Fruit fly (Drosophila melanogaster) whole organism, embryonic: ENCODE data around the gene CG31675.

Source experiments
- Atf6 ChIP-seq: fragments of 200-800 bp; sonication (Bioruptor generic); IDR thresholded peaks from 2 replicates; pipeline ENCODE4 v1.3.6; 2022; ENCODE audit warnings: missing biosample characterization, missing genetic modification characterization
- B-H1 ChIP-seq: fragments of 200-800 bp; sonication (Bioruptor generic); IDR thresholded peaks from 3 replicates; pipeline ENCODE4 v1.3.6; 2022; ENCODE audit warnings: missing biosample characterization, missing genetic modification characterization
- CG11560 ChIP-seq: fragments of 200-800 bp; sonication (Bioruptor generic); IDR thresholded peaks from 3 replicates; pipeline ENCODE4 v1.3.6; 2022; ENCODE audit warnings: missing biosample characterization, missing genetic modification characterization
- CG15073 ChIP-seq: fragments of 200-800 bp; sonication (Bioruptor generic); optimal IDR thresholded peaks from 2 replicates; lab custom pipeline; 2016; ENCODE audit warnings: missing biosample characterization, missing genetic modification characterization
- CG15601 ChIP-seq: fragments of 200-800 bp; sonication (Bioruptor generic); optimal IDR thresholded peaks from 3 replicates; lab custom pipeline; 2019; ENCODE audit warnings: missing biosample characterization, mild to moderate bottlenecking, missing genetic modification characterization, moderate library complexity
- CG2889 ChIP-seq: fragments of 200-800 bp; sonication (Bioruptor generic); IDR thresholded peaks from 3 replicates; pipeline ENCODE4 v1.3.6; 2022; ENCODE audit warnings: missing biosample characterization, missing genetic modification characterization
- CG3065 ChIP-seq: fragments of 200-800 bp; sonication (Bioruptor generic); optimal IDR thresholded peaks from 2 replicates; lab custom pipeline; 2016; ENCODE audit warnings: missing biosample characterization, missing genetic modification characterization
- CG33213 ChIP-seq: fragments of 200-800 bp; sonication (Bioruptor generic); optimal IDR thresholded peaks from 3 replicates; lab custom pipeline; 2016; ENCODE audit warnings: missing biosample characterization, missing genetic modification characterization
- CG33557 ChIP-seq: fragments of 200-800 bp; sonication (Bioruptor generic); optimal IDR thresholded peaks from 2 replicates; lab custom pipeline; 2019; ENCODE audit warnings: missing biosample characterization, mild to moderate bottlenecking, missing genetic modification characterization, moderate library complexity
- CG4730 ChIP-seq: fragments of 200-800 bp; sonication (Bioruptor generic); IDR thresholded peaks from 2 replicates; pipeline ENCODE4 v1.3.6; 2022; ENCODE audit warnings: missing biosample characterization, missing genetic modification characterization
- CG4854 ChIP-seq: fragments of 200-800 bp; sonication (Bioruptor generic); optimal IDR thresholded peaks from 2 replicates; lab custom pipeline; 2016; ENCODE audit warnings: missing biosample characterization, missing genetic modification characterization, inconsistent platforms
- CG6791 ChIP-seq: fragments of 200-800 bp; sonication (Bioruptor generic); IDR thresholded peaks from 3 replicates; pipeline ENCODE4 v1.3.6; 2022; ENCODE audit warnings: missing biosample characterization, missing genetic modification characterization; ENCODE audit not compliant: partially characterized antibody
- CG6813 ChIP-seq: fragments of 200-800 bp; sonication (Bioruptor generic); optimal IDR thresholded peaks from 2 replicates; lab custom pipeline; 2017; ENCODE audit warnings: missing biosample characterization, missing genetic modification characterization, mild to moderate bottlenecking, moderate library complexity, missing genetic modification reagents
- CG7556 ChIP-seq: fragments of 200-800 bp; sonication (Bioruptor generic); optimal IDR thresholded peaks from 2 replicates; lab custom pipeline; 2017; ENCODE audit warnings: missing biosample characterization, mild to moderate bottlenecking, missing genetic modification characterization
- Dref ChIP-seq: fragments of 200-800 bp; sonication (Bioruptor generic); IDR thresholded peaks from 2 replicates; pipeline ENCODE4 v1.3.6; 2022; ENCODE audit warnings: missing biosample characterization, missing genetic modification characterization
- E2f2 ChIP-seq: fragments of 200-800 bp; sonication (Bioruptor generic); IDR thresholded peaks from 2 replicates; pipeline ENCODE4 v1.3.6; 2022; ENCODE audit warnings: missing biosample characterization, missing genetic modification characterization
- Ets65A ChIP-seq: fragments of 200-800 bp; sonication (Bioruptor generic); peaks from one replicate; lab custom pipeline; 2016; ENCODE audit warnings: missing biosample characterization, missing genetic modification characterization
- Fer1 ChIP-seq: fragments of 200-800 bp; sonication (Bioruptor generic); optimal IDR thresholded peaks from 2 replicates; lab custom pipeline; 2017; ENCODE audit warnings: missing biosample characterization, mild to moderate bottlenecking, missing genetic modification characterization
- Max ChIP-seq: fragments of 200-800 bp; sonication (Bioruptor generic); optimal IDR thresholded peaks from 2 replicates; lab custom pipeline; 2016; ENCODE audit warnings: missing biosample characterization, mild to moderate bottlenecking, missing genetic modification characterization
- Med ChIP-seq: fragments of 200-800 bp; sonication (Bioruptor generic); peaks from one replicate; lab custom pipeline; 2016; ENCODE audit warnings: missing biosample characterization, missing genetic modification characterization, mild to moderate bottlenecking, inconsistent platforms, moderate library complexity
- NK7.1 ChIP-seq: fragments of 200-800 bp; sonication (Bioruptor generic); optimal IDR thresholded peaks from 3 replicates; lab custom pipeline; 2016; ENCODE audit warnings: missing biosample characterization, missing genetic modification characterization
- NfI ChIP-seq: fragments of 200-800 bp; sonication (Bioruptor generic); optimal IDR thresholded peaks from 3 replicates; lab custom pipeline; 2018; ENCODE audit warnings: missing biosample characterization, mild to moderate bottlenecking, missing genetic modification characterization, moderate library complexity
- Opbp ChIP-seq: fragments of 200-800 bp; sonication (Bioruptor generic); IDR thresholded peaks from 3 replicates; pipeline ENCODE4 v1.3.6; 2022; ENCODE audit warnings: missing biosample characterization, missing genetic modification characterization; ENCODE audit not compliant: partially characterized antibody
- Pdp1 ChIP-seq, 2 experiments: fragments of 200-800 bp; sonication (Bioruptor generic); optimal IDR thresholded peaks; 3 replicates each; lab custom pipeline; 2016; ENCODE audit warnings: missing biosample characterization in 2 of 2, missing genetic modification characterization in 2 of 2, mild to moderate bottlenecking in 1 of 2, moderate library complexity in 1 of 2
- Rx ChIP-seq: fragments of 200-800 bp; sonication (Bioruptor generic); IDR thresholded peaks from 2 replicates; pipeline ENCODE4 v1.3.6; 2022; ENCODE audit warnings: missing biosample characterization, missing genetic modification characterization
- Stat92E ChIP-seq, 3 experiments: fragments of >200 bp in 2 of 3; fragments of 200-800 bp in 1 of 3; sonication (Bioruptor generic) in 1 of 3; optimal IDR thresholded peaks; 2 replicates each; lab custom pipeline; 2017 to 2019; ENCODE audit warnings: missing biosample characterization in 3 of 3, missing genetic modification characterization in 3 of 3, mild to moderate bottlenecking in 1 of 3, moderate library complexity in 1 of 3
- TFAM ChIP-seq: fragments of 200-800 bp; sonication (Bioruptor generic); optimal IDR thresholded peaks from 2 replicates; lab custom pipeline; 2017; ENCODE audit warnings: missing biosample characterization, missing genetic modification characterization, inconsistent platforms
- ab ChIP-seq: fragments of 200-800 bp; sonication (Bioruptor generic); optimal IDR thresholded peaks from 2 replicates; lab custom pipeline; 2016; ENCODE audit warnings: missing biosample characterization, missing genetic modification characterization
- ac ChIP-seq: fragments of 200-800 bp; sonication (Bioruptor generic); optimal IDR thresholded peaks from 3 replicates; lab custom pipeline; 2017; ENCODE audit warnings: missing biosample characterization, mild to moderate bottlenecking, missing genetic modification characterization
- cad ChIP-seq: fragments of >200 bp; optimal IDR thresholded peaks from 2 replicates; lab custom pipeline; 2017; ENCODE audit warnings: missing biosample characterization, missing genetic modification characterization
- da ChIP-seq: fragments of 200-800 bp; sonication (Bioruptor generic); optimal IDR thresholded peaks from 2 replicates; lab custom pipeline; 2016; ENCODE audit warnings: missing biosample characterization, missing genetic modification characterization
- dimm ChIP-seq: fragments of 200-800 bp; sonication (Bioruptor generic); IDR thresholded peaks from 2 replicates; pipeline ENCODE4 v1.3.6; 2022; ENCODE audit warnings: missing biosample characterization, missing genetic modification characterization
- fd102C ChIP-seq: fragments of 200-800 bp; sonication (Bioruptor generic); optimal IDR thresholded peaks from 2 replicates; lab custom pipeline; 2018; ENCODE audit warnings: missing biosample characterization, mild to moderate bottlenecking, missing genetic modification characterization, moderate library complexity
- gem ChIP-seq: fragments of 200-800 bp; sonication (Bioruptor generic); optimal IDR thresholded peaks from 2 replicates; lab custom pipeline; 2019; ENCODE audit warnings: missing biosample characterization, mild to moderate bottlenecking, missing genetic modification characterization, moderate library complexity
- gsb ChIP-seq: fragments of 200-800 bp; sonication (Bioruptor generic); IDR thresholded peaks from 2 replicates; pipeline ENCODE4 v1.3.6; 2022; ENCODE audit warnings: missing biosample characterization, missing genetic modification characterization
- ind ChIP-seq: fragments of 200-800 bp; sonication (Bioruptor generic); optimal IDR thresholded peaks from 3 replicates; lab custom pipeline; 2016; ENCODE audit warnings: missing biosample characterization, missing genetic modification characterization
- lola ChIP-seq, 3 experiments: fragments of >200 bp in 2 of 3; fragments of 200-800 bp in 1 of 3; sonication (Bioruptor generic) in 1 of 3; optimal IDR thresholded peaks; 2 replicates each; lab custom pipeline; 2017 to 2019; ENCODE audit warnings: missing biosample characterization in 3 of 3, missing genetic modification characterization in 3 of 3, mild to moderate bottlenecking in 1 of 3, moderate library complexity in 1 of 3
- lov ChIP-seq, 2 experiments: fragments of 200-800 bp in 1 of 2; fragments of >200 bp in 1 of 2; sonication (Bioruptor generic) in 1 of 2; IDR thresholded peaks in 1 of 2; optimal IDR thresholded peaks in 1 of 2; 2 replicates in 1 of 2; 3 replicates in 1 of 2; pipeline versions ENCODE4 v1.3.6 to Lab custom; 2017 to 2022; ENCODE audit warnings: missing biosample characterization in 1 of 2, missing genetic modification characterization in 1 of 2
- nom ChIP-seq: fragments of 200-800 bp; sonication (Bioruptor generic); optimal IDR thresholded peaks from 2 replicates; lab custom pipeline; 2017; ENCODE audit warnings: missing biosample characterization, missing genetic modification characterization, mild to moderate bottlenecking, moderate library complexity, missing genetic modification reagents
- odd ChIP-seq: fragments of 200-800 bp; sonication (Bioruptor generic); optimal IDR thresholded peaks from 2 replicates; lab custom pipeline; 2017; ENCODE audit warnings: missing biosample characterization, mild to moderate bottlenecking, missing genetic modification characterization
- p53 ChIP-seq: fragments of 200-800 bp; sonication (Bioruptor generic); optimal IDR thresholded peaks from 2 replicates; lab custom pipeline; 2016; ENCODE audit warnings: missing biosample characterization, missing genetic modification characterization
- sens ChIP-seq: fragments of 200-800 bp; sonication (Bioruptor generic); peaks from one replicate; lab custom pipeline; 2016; ENCODE audit warnings: missing biosample characterization, missing genetic modification characterization
- sna ChIP-seq: fragments of 200-800 bp; sonication (Bioruptor generic); IDR thresholded peaks from 2 replicates; pipeline ENCODE4 v1.3.6; 2022; ENCODE audit warnings: missing biosample characterization, missing genetic modification characterization; ENCODE audit not compliant: partially characterized antibody
- tin ChIP-seq: fragments of 200-800 bp; sonication (Bioruptor generic); optimal IDR thresholded peaks from 3 replicates; lab custom pipeline; 2016; ENCODE audit warnings: missing biosample characterization, missing genetic modification characterization
- tio ChIP-seq: fragments of 200-800 bp; sonication (Bioruptor generic); optimal IDR thresholded peaks from 2 replicates; lab custom pipeline; 2017; ENCODE audit warnings: missing biosample characterization, missing genetic modification characterization, inconsistent platforms
- twi ChIP-seq: fragments of 200-800 bp; optimal IDR thresholded peaks from 2 replicates; lab custom pipeline; 2019; ENCODE audit warnings: missing biosample characterization, mild to moderate bottlenecking, missing genetic modification characterization, moderate library complexity
- wek ChIP-seq: fragments of 200-800 bp; sonication (Bioruptor generic); optimal IDR thresholded peaks from 3 replicates; lab custom pipeline; 2018; ENCODE audit warnings: missing biosample characterization, mild to moderate bottlenecking, missing genetic modification characterization, moderate library complexity

The CG31675 gene

dm6 chr2L:20880476-20880875 lies 12.9 kb downstream of the CG31675 start:
- peak; percentile 10 for TF ChIP-seq ind (GFP tag; lab: Kevin White, UChicago)
- TF ChIP-seq sens = peak; percentile 26
- no peak for TF ChIP-seq fd102C (GFP tag; lab: Kevin White, UChicago)
- no peak for TF ChIP-seq Atf6 (GFP tag; lab: Robert Waterston, UW)
- no peak for TF ChIP-seq Dref (GFP tag; lab: Robert Waterston, UW)
- peak; percentile 71 for TF ChIP-seq Ets65A
- TF ChIP-seq Med (GFP tag; lab: Kevin White, UChicago) = peak; percentile 43
- no peak for TF ChIP-seq Stat92E (GFP tag; optimal IDR thresholded peaks at IDR 0.05; lab: Kevin White, UChicago)
- no peak for TF ChIP-seq tin (GFP tag; lab: Kevin White, UChicago)
- TF ChIP-seq NK7.1 = no peak
- TF ChIP-seq TFAM (GFP tag; lab: Kevin White, UChicago) = no peak
- TF ChIP-seq gsb (GFP tag; lab: Robert Waterston, UW) = no peak
- TF ChIP-seq gem = peak; percentile 3
- peak; percentile 3 for TF ChIP-seq tio
- TF ChIP-seq B-H1 (GFP tag; lab: Robert Waterston, UW) = no peak

- peak; percentile 20 for TF ChIP-seq Max (GFP tag; lab: Kevin White, UChicago)
- no peak for TF ChIP-seq ac
- TF ChIP-seq Rx (GFP tag; lab: Robert Waterston, UW) = no peak
- no peak for TF ChIP-seq da
- peak; percentile 18 for TF ChIP-seq nom
- TF ChIP-seq CG3065 (GFP tag; lab: Kevin White, UChicago) = no peak
- no peak for TF ChIP-seq CG2889 (GFP tag; lab: Robert Waterston, UW)
- 0 out of 2 replicates have a peak, but pooled peaks have one; percentile 29 for TF ChIP-seq E2f2 (GFP tag; lab: Robert Waterston, UW)
- TF ChIP-seq CG6813 (GFP tag; lab: Kevin White, UChicago) = peak; percentile 23
- no peak for TF ChIP-seq CG15073 (GFP tag; lab: Kevin White, UChicago)
- TF ChIP-seq CG33213 = peak; percentile 2
- TF ChIP-seq ab (GFP tag; lab: Kevin White, UChicago) = no peak
- no peak for TF ChIP-seq CG15601 (tag; lab: Kevin White, UChicago)
- TF ChIP-seq twi (tag; lab: Kevin White, UChicago) = no peak
- no peak for TF ChIP-seq sna (GFP tag; lab: Robert Waterston, UW)
- TF ChIP-seq B-H1 (GFP tag; lab: Robert Waterston, UW) = peak; percentile 49; the same call in 1 of the 3 replicates
- TF ChIP-seq NfI (GFP tag; lab: Kevin White, UChicago) = peak; percentile 12
- peak; percentile 64 to 72 for TF ChIP-seq Pdp1 (GFP tag; optimal IDR thresholded peaks at IDR 0.05; lab: Kevin White, UChicago)
- peak; percentile 60 for TF ChIP-seq CG7556
- TF ChIP-seq CG33557 = no peak
- TF ChIP-seq CG4730 (GFP tag; lab: Robert Waterston, UW) = 0 out of 2 replicates have a peak, but pooled peaks have one; percentile 12
- no peak for TF ChIP-seq dimm
- TF ChIP-seq CG4854 (GFP tag; lab: Kevin White, UChicago) = no peak
- no peak for TF ChIP-seq lola (GFP tag; optimal IDR thresholded peaks at IDR 0.05; lab: Kevin White, UChicago)
- TF ChIP-seq wek = peak; percentile 19
- 0 out of 3 replicates have a peak, but pooled peaks have one; percentile 25 for TF ChIP-seq CG6791 (GFP tag; lab: Robert Waterston, UW)
- no peak for TF ChIP-seq Opbp (GFP tag; lab: Robert Waterston, UW)
- TF ChIP-seq CG11560 = peak; percentile 62; the same call in 1 of the 3 replicates
- TF ChIP-seq odd = peak; percentile 12
- peak; percentile 51 for TF ChIP-seq Fer1
- no peak for TF ChIP-seq cad (GFP tag; lab: Kevin White, UChicago)
- TF ChIP-seq lov (optimal IDR thresholded peaks at IDR 0.05; lab: Kevin White, UChicago) = no peak
- TF ChIP-seq lov (GFP tag; IDR thresholded peaks at IDR 0.05; lab: Robert Waterston, UW) = no peak
- no peak for TF ChIP-seq p53 (GFP tag; lab: Kevin White, UChicago)
Observed at dm6 chr2L:20881353-20882079, 14.0 kb downstream of the CG31675 start.
